Fruit fly (Drosophila melanogaster) whole organism, embryonic: ENCODE data around the gene Myo95E.

Experiments
- Atf3 ChIP-seq: fragments of 200-800 bp; sonication (Bioruptor generic); optimal IDR thresholded peaks from 3 replicates; lab custom pipeline; 2016; ENCODE audit warnings: missing biosample characterization, missing genetic modification characterization
- CG12769 ChIP-seq: fragments of 200-800 bp; sonication (Bioruptor generic); optimal IDR thresholded peaks from 2 replicates; lab custom pipeline; 2019; ENCODE audit warnings: missing biosample characterization, mild to moderate bottlenecking, missing genetic modification characterization, moderate library complexity
- CG13287 ChIP-seq: fragments of 200-800 bp; sonication (Bioruptor generic); IDR thresholded peaks from 2 replicates; pipeline ENCODE4 v1.3.6; 2022; ENCODE audit warnings: missing biosample characterization, missing genetic modification characterization; ENCODE audit not compliant: partially characterized antibody
- CG14050 ChIP-seq: fragments of 200-800 bp; sonication (Bioruptor generic); IDR thresholded peaks from 3 replicates; pipeline ENCODE4 v1.3.6; 2022; ENCODE audit warnings: missing biosample characterization, missing genetic modification characterization
- CG17612 ChIP-seq: fragments of 200-800 bp; sonication (Bioruptor generic); IDR thresholded peaks from 2 replicates; pipeline ENCODE4 v1.3.6; 2022; ENCODE audit warnings: missing biosample characterization, missing genetic modification characterization
- CG2712 ChIP-seq: fragments of 200-800 bp; optimal IDR thresholded peaks from 3 replicates; lab custom pipeline; 2019; ENCODE audit warnings: missing biosample characterization, mild to moderate bottlenecking, missing genetic modification characterization, moderate library complexity
- CG31441 ChIP-seq: fragments of 200-800 bp; sonication (Bioruptor generic); IDR thresholded peaks from 2 replicates; pipeline ENCODE4 v1.3.6; 2022; ENCODE audit warnings: missing biosample characterization, missing genetic modification characterization
- CG34422 ChIP-seq: fragments of 200-800 bp; sonication (Bioruptor generic); IDR thresholded peaks from 3 replicates; pipeline ENCODE4 v1.3.6; 2022; ENCODE audit warnings: missing biosample characterization, missing genetic modification characterization
- CG3847 ChIP-seq: fragments of 200-800 bp; sonication (Bioruptor generic); IDR thresholded peaks from 2 replicates; pipeline ENCODE4 v1.3.6; 2022; ENCODE audit warnings: missing biosample characterization, missing genetic modification characterization
- CG43689 ChIP-seq: fragments of 200-800 bp; sonication (Bioruptor generic); IDR thresholded peaks from 2 replicates; pipeline ENCODE4 v1.3.6; 2022; ENCODE audit warnings: missing biosample characterization, missing genetic modification characterization
- CG4424 ChIP-seq: fragments of 200-800 bp; sonication (Bioruptor generic); optimal IDR thresholded peaks from 3 replicates; lab custom pipeline; 2016; ENCODE audit warnings: missing biosample characterization, missing genetic modification characterization
- CG6683 ChIP-seq: fragments of 200-800 bp; sonication (Bioruptor generic); optimal IDR thresholded peaks from 2 replicates; lab custom pipeline; 2017; ENCODE audit warnings: missing biosample characterization, mild to moderate bottlenecking, missing genetic modification characterization, missing genetic modification reagents
- CG7928 ChIP-seq: fragments of 200-800 bp; sonication (Bioruptor generic); optimal IDR thresholded peaks from 2 replicates; lab custom pipeline; 2017; ENCODE audit warnings: missing biosample characterization, mild to moderate bottlenecking, missing genetic modification characterization
- CG8281 ChIP-seq: fragments of 200-800 bp; sonication (Bioruptor generic); optimal IDR thresholded peaks from 2 replicates; lab custom pipeline; 2018; ENCODE audit warnings: missing biosample characterization, mild to moderate bottlenecking, missing genetic modification characterization, moderate library complexity
- CG9437 ChIP-seq: fragments of 200-800 bp; sonication (Bioruptor generic); optimal IDR thresholded peaks from 2 replicates; lab custom pipeline; 2018; ENCODE audit warnings: missing biosample characterization, mild to moderate bottlenecking, missing genetic modification characterization
- CG9876 ChIP-seq: fragments of 200-800 bp; sonication (Bioruptor generic); optimal IDR thresholded peaks from 2 replicates; lab custom pipeline; 2016; ENCODE audit warnings: missing biosample characterization, missing genetic modification characterization
- CoRest ChIP-seq: fragments of 200-800 bp; sonication (Bioruptor generic); optimal IDR thresholded peaks from 3 replicates; lab custom pipeline; 2018; ENCODE audit warnings: missing biosample characterization, mild to moderate bottlenecking, missing genetic modification characterization, moderate library complexity
- Dbx ChIP-seq: fragments of 200-800 bp; sonication (Bioruptor generic); IDR thresholded peaks from 3 replicates; pipeline ENCODE4 v1.3.6; 2022; ENCODE audit warnings: missing biosample characterization, missing genetic modification characterization
- Dip2 ChIP-seq: fragments of 200-800 bp; sonication (Bioruptor generic); IDR thresholded peaks from 2 replicates; pipeline ENCODE4 v1.3.6; 2022; ENCODE audit warnings: missing biosample characterization, missing genetic modification characterization
- Dip3 ChIP-seq: fragments of 200-800 bp; sonication (Bioruptor generic); optimal IDR thresholded peaks from 3 replicates; lab custom pipeline; 2016; ENCODE audit warnings: missing biosample characterization, missing genetic modification characterization
- Doc2 ChIP-seq: fragments of 200-800 bp; sonication (Bioruptor generic); IDR thresholded peaks from 2 replicates; pipeline ENCODE4 v1.3.6; 2022; ENCODE audit warnings: missing biosample characterization, missing genetic modification characterization
- E2f1 ChIP-seq: fragments of 200-800 bp; sonication (Bioruptor generic); IDR thresholded peaks from 2 replicates; pipeline ENCODE4 v1.3.6; 2022; ENCODE audit warnings: missing biosample characterization, missing genetic modification characterization
- HLH54F ChIP-seq: fragments of 200-800 bp; sonication (Bioruptor generic); optimal IDR thresholded peaks from 3 replicates; lab custom pipeline; 2016; ENCODE audit warnings: missing biosample characterization, missing genetic modification characterization
- Hmx ChIP-seq: fragments of 200-800 bp; sonication (Bioruptor generic); optimal IDR thresholded peaks from 2 replicates; lab custom pipeline; 2016; ENCODE audit warnings: missing biosample characterization, missing genetic modification characterization
- Hr39 ChIP-seq: fragments of >200 bp; optimal IDR thresholded peaks from 2 replicates; lab custom pipeline; 2017
- Oaz ChIP-seq: fragments of 200-800 bp; sonication (Bioruptor generic); IDR thresholded peaks from 2 replicates; pipeline ENCODE4 v1.3.6; 2022; ENCODE audit warnings: missing biosample characterization, missing genetic modification characterization
- Pdp1 ChIP-seq, 2 experiments: fragments of 200-800 bp; sonication (Bioruptor generic); optimal IDR thresholded peaks; 3 replicates each; lab custom pipeline; 2016; ENCODE audit warnings: missing biosample characterization in 2 of 2, missing genetic modification characterization in 2 of 2, mild to moderate bottlenecking in 1 of 2, moderate library complexity in 1 of 2
- Sox100B ChIP-seq: fragments of 200-800 bp; sonication (Bioruptor generic); optimal IDR thresholded peaks from 3 replicates; lab custom pipeline; 2018; ENCODE audit warnings: missing biosample characterization, mild to moderate bottlenecking, missing genetic modification characterization
- YL-1 ChIP-seq: fragments of 200-800 bp; sonication (Bioruptor generic); optimal IDR thresholded peaks from 3 replicates; lab custom pipeline; 2017; ENCODE audit warnings: missing biosample characterization, mild to moderate bottlenecking, missing genetic modification characterization
- ap ChIP-seq: fragments of 200-800 bp; sonication (Bioruptor generic); IDR thresholded peaks from 2 replicates; pipeline ENCODE4 v1.3.6; 2022; ENCODE audit warnings: missing biosample characterization, missing genetic modification characterization
- az2 ChIP-seq: fragments of 200-800 bp; sonication (Bioruptor generic); optimal IDR thresholded peaks from 3 replicates; lab custom pipeline; 2016; ENCODE audit warnings: missing biosample characterization, missing genetic modification characterization
- bigmax ChIP-seq: fragments of 200-800 bp; sonication (Bioruptor generic); optimal IDR thresholded peaks from 2 replicates; lab custom pipeline; 2018; ENCODE audit warnings: missing biosample characterization, mild to moderate bottlenecking, missing genetic modification characterization
- cato ChIP-seq: fragments of 200-800 bp; sonication (Bioruptor generic); optimal IDR thresholded peaks from 2 replicates; lab custom pipeline; 2016; ENCODE audit warnings: missing biosample characterization, missing genetic modification characterization, borderline replicate concordance
- chn ChIP-seq: fragments of 200-800 bp; sonication (Bioruptor generic); optimal IDR thresholded peaks from 2 replicates; lab custom pipeline; 2016; ENCODE audit warnings: missing biosample characterization, missing genetic modification characterization
- corto ChIP-seq: fragments of 200-800 bp; sonication (Bioruptor generic); optimal IDR thresholded peaks from 2 replicates; lab custom pipeline; 2016; ENCODE audit warnings: missing biosample characterization, mild to moderate bottlenecking, missing genetic modification characterization, moderate library complexity
- dm ChIP-seq: fragments of 200-800 bp; sonication (Bioruptor generic); optimal IDR thresholded peaks from 3 replicates; lab custom pipeline; 2016; ENCODE audit warnings: missing biosample characterization, missing genetic modification characterization
- ewg ChIP-seq: fragments of 200-800 bp; sonication (Bioruptor generic); optimal IDR thresholded peaks from 3 replicates; lab custom pipeline; 2017; ENCODE audit warnings: mild to moderate bottlenecking, missing biosample characterization, missing genetic modification reagents, missing genetic modification characterization
- gsb ChIP-seq: fragments of 200-800 bp; sonication (Bioruptor generic); IDR thresholded peaks from 2 replicates; pipeline ENCODE4 v1.3.6; 2022; ENCODE audit warnings: missing biosample characterization, missing genetic modification characterization
- h ChIP-seq: fragments of >200 bp; optimal IDR thresholded peaks from 2 replicates; lab custom pipeline; 2017
- her ChIP-seq: fragments of 200-800 bp; sonication (Bioruptor generic); optimal IDR thresholded peaks from 2 replicates; lab custom pipeline; 2016; ENCODE audit warnings: missing biosample characterization, missing genetic modification characterization
- kay ChIP-seq: fragments of 200-800 bp; sonication (Bioruptor generic); optimal IDR thresholded peaks from 2 replicates; lab custom pipeline; 2016; ENCODE audit warnings: missing biosample characterization, missing genetic modification characterization
- klu ChIP-seq: fragments of 200-800 bp; sonication (Bioruptor generic); IDR thresholded peaks from 2 replicates; pipeline ENCODE4 v1.3.6; 2022; ENCODE audit warnings: missing biosample characterization, missing genetic modification characterization
- lmd ChIP-seq: fragments of 200-800 bp; sonication (Bioruptor generic); IDR thresholded peaks from 2 replicates; pipeline ENCODE4 v1.3.6; 2022; ENCODE audit warnings: missing biosample characterization, missing genetic modification characterization
- maf-S ChIP-seq: fragments of 200-800 bp; sonication (Bioruptor generic); optimal IDR thresholded peaks from 2 replicates; lab custom pipeline; 2016; ENCODE audit warnings: missing biosample characterization, missing genetic modification characterization
- org-1 ChIP-seq: fragments of 200-800 bp; sonication (Bioruptor generic); optimal IDR thresholded peaks from 2 replicates; lab custom pipeline; 2017; ENCODE audit warnings: missing biosample characterization, missing genetic modification characterization
- pfk ChIP-seq: fragments of 200-800 bp; sonication (Bioruptor generic); optimal IDR thresholded peaks from 2 replicates; lab custom pipeline; 2018; ENCODE audit warnings: missing biosample characterization, mild to moderate bottlenecking, missing genetic modification characterization, moderate library complexity
- row ChIP-seq: fragments of 200-800 bp; sonication (Bioruptor generic); IDR thresholded peaks from 3 replicates; pipeline ENCODE4 v1.3.6; 2022; ENCODE audit warnings: missing biosample characterization, missing genetic modification characterization
- slbo ChIP-seq: fragments of 200-800 bp; sonication (Bioruptor generic); IDR thresholded peaks from 2 replicates; pipeline ENCODE4 v1.3.6; 2022; ENCODE audit warnings: missing biosample characterization, missing genetic modification characterization
- slp2 ChIP-seq: fragments of 200-800 bp; sonication (Bioruptor generic); optimal IDR thresholded peaks from 2 replicates; lab custom pipeline; 2016; ENCODE audit warnings: missing biosample characterization, missing genetic modification characterization
- sr ChIP-seq: fragments of 200-800 bp; sonication (Bioruptor generic); IDR thresholded peaks from 3 replicates; pipeline ENCODE4 v1.3.6; 2022; ENCODE audit warnings: missing biosample characterization, missing genetic modification characterization
- unpg ChIP-seq: fragments of 200-800 bp; sonication (Bioruptor generic); optimal IDR thresholded peaks from 3 replicates; lab custom pipeline; 2018; ENCODE audit warnings: missing biosample characterization, mild to moderate bottlenecking, missing genetic modification characterization, moderate library complexity
- usp ChIP-seq: fragments of >200 bp; optimal IDR thresholded peaks from 2 replicates; lab custom pipeline; 2017; ENCODE audit warnings: missing biosample characterization, missing genetic modification characterization
- zfh1 ChIP-seq: fragments of 200-800 bp; sonication (Bioruptor generic); IDR thresholded peaks from 3 replicates; pipeline ENCODE4 v1.3.6; 2022; ENCODE audit warnings: missing biosample characterization, missing genetic modification characterization

Gene Myo95E

dm6 chr3R:24108902-24109389, 52.4 kb downstream of the Myo95E start, which contains the start of the genes eIF4EHP and CG18428 (continued):
- TF ChIP-seq CG7928 (peak; percentile 79), cato (peak; percentile 98), slp2 (GFP tag; lab: Kevin White, UChicago) (peak; percentile 81), corto (peak; percentile 82), CG4424 (peak; percentile 98), maf-S (GFP tag; lab: Kevin White, UChicago) (peak; percentile 83), Dip2 (no peak), Atf3 (GFP tag; lab: Kevin White, UChicago) (peak; percentile 70), kay (GFP tag; lab: Kevin White, UChicago) (peak; percentile 94), sr (peak; percentile 82; the same call in 2 of the 3 replicates), dm (GFP tag; lab: Kevin White, UChicago) (peak; percentile 89), CG34422 (GFP tag; lab: Robert Waterston, UW) (no peak), gsb (GFP tag; lab: Robert Waterston, UW) (no peak), klu (GFP tag; lab: Robert Waterston, UW) (no peak; the same call in 1 of the 2 replicates), Hmx (GFP tag; lab: Kevin White, UChicago) (peak; percentile 76), CG12769 (tag; lab: Kevin White, UChicago) (peak; percentile 94), Hr39 (lab: Kevin White, UChicago) (no peak), CG6683 (GFP tag; lab: Kevin White, UChicago) (peak; percentile 96), Oaz (GFP tag; lab: Robert Waterston, UW) (no peak; the same call in none of the 2 replicates), CoRest (tag; lab: Kevin White, UChicago) (peak; percentile 100), row (GFP tag; lab: Robert Waterston, UW) (no peak), CG8281 (tag; lab: Kevin White, UChicago) (peak; percentile 94), CG31441 (GFP tag; lab: Robert Waterston, UW) (no peak), org-1 (GFP tag; lab: Kevin White, UChicago) (peak; percentile 96), unpg (peak; percentile 99), CG9437 (GFP tag; lab: Kevin White, UChicago) (peak; percentile 97), bigmax (GFP tag; lab: Kevin White, UChicago) (peak; percentile 67), HLH54F (GFP tag; lab: Kevin White, UChicago) (peak; percentile 89), CG2712 (peak; percentile 99), pfk (GFP tag; lab: Kevin White, UChicago) (peak; percentile 80), ap (GFP tag; lab: Robert Waterston, UW) (no peak; the same call in 1 of the 2 replicates), zfh1 (GFP tag; lab: Robert Waterston, UW) (no peak; the same call in 2 of the 3 replicates), CG14050 (GFP tag; lab: Robert Waterston, UW) (no peak), lmd (GFP tag; lab: Robert Waterston, UW) (no peak), YL-1 (GFP tag; lab: Kevin White, UChicago) (peak; percentile 99), CG13287 (GFP tag; lab: Robert Waterston, UW) (no peak), CG9876 (GFP tag; lab: Kevin White, UChicago) (peak; percentile 73), Sox100B (GFP tag; lab: Kevin White, UChicago) (peak; percentile 100), Dbx (GFP tag; lab: Robert Waterston, UW) (no peak), slbo (GFP tag; lab: Robert Waterston, UW) (no peak), h (lab: Kevin White, UChicago) (no peak), az2 (peak; percentile 98), CG3847 (GFP tag; lab: Robert Waterston, UW) (no peak), CG17612 (GFP tag; lab: Robert Waterston, UW) (no peak), usp (GFP tag; lab: Kevin White, UChicago) (no peak), CG43689 (no peak; the same call in none of the 2 replicates), E2f1 (GFP tag; lab: Robert Waterston, UW) (no peak), Pdp1 (GFP tag; optimal IDR thresholded peaks at IDR 0.05; lab: Kevin White, UChicago) (peak; percentile 85 to 86), her (GFP tag; lab: Kevin White, UChicago) (peak; percentile 75), chn (GFP tag; lab: Kevin White, UChicago) (peak; percentile 88), Doc2 (GFP tag; lab: Robert Waterston, UW) (no peak), ewg (GFP tag; lab: Kevin White, UChicago) (peak; percentile 96), Dip3 (GFP tag; lab: Kevin White, UChicago) (peak; percentile 89)
